Worm (Caenorhabditis elegans) whole organism, L2 larva: ENCODE data around the gene M01H9.5.

Experiments
- F13H6.1 ChIP-seq: sonication (generic microtip); optimal IDR thresholded peaks from 2 replicates; lab custom pipeline; 2016; ENCODE audit warnings: missing genetic modification characterization, missing compliant biosample characterization
- R02D3.7 ChIP-seq: fragments of 150-350 bp; optimal IDR thresholded peaks from 2 replicates; lab custom pipeline; 2014; ENCODE audit warnings: missing biosample characterization, missing genetic modification characterization
- ZK546.5 ChIP-seq: sonication (generic microtip); optimal IDR thresholded peaks from 2 replicates; lab custom pipeline; 2017; ENCODE audit warnings: missing biosample characterization, missing genetic modification characterization
- aly-2 ChIP-seq: fragments of 150-350 bp; optimal IDR thresholded peaks from 2 replicates; lab custom pipeline; 2014; ENCODE audit warnings: missing biosample characterization, missing genetic modification characterization
- ceh-16 ChIP-seq: fragments of 150-350 bp; optimal IDR thresholded peaks from 2 replicates; lab custom pipeline; 2014; ENCODE audit warnings: missing biosample characterization, missing genetic modification characterization
- crh-2 ChIP-seq: sonication (generic microtip); optimal IDR thresholded peaks from 2 replicates; lab custom pipeline; 2017; ENCODE audit warnings: missing biosample characterization, missing genetic modification characterization
- dmd-4 ChIP-seq: sonication (generic microtip); optimal IDR thresholded peaks from 2 replicates; lab custom pipeline; 2017; ENCODE audit warnings: missing biosample characterization, missing genetic modification characterization
- egl-27 ChIP-seq: sonication (generic microtip); optimal IDR thresholded peaks from 3 replicates; lab custom pipeline; 2017; ENCODE audit warnings: missing biosample characterization, missing genetic modification reagents, missing genetic modification characterization
- elt-3 ChIP-seq: sonication (generic microtip); optimal IDR thresholded peaks from 2 replicates; lab custom pipeline; 2017; ENCODE audit warnings: missing biosample characterization, missing genetic modification characterization
- fos-1 ChIP-seq: fragments of 150-350 bp; optimal IDR thresholded peaks from 2 replicates; lab custom pipeline; 2014; ENCODE audit warnings: missing biosample characterization, missing genetic modification characterization
- lin-13 ChIP-seq: fragments of 150-350 bp; optimal IDR thresholded peaks from 2 replicates; lab custom pipeline; 2014; ENCODE audit warnings: missing biosample characterization, missing genetic modification reagents, missing genetic modification characterization
- lsy-2 ChIP-seq, 2 experiments: fragments of 150-350 bp in 1 of 2; sonication (generic microtip) in 1 of 2; optimal IDR thresholded peaks; 2 replicates each; lab custom pipeline; 2014 to 2017; ENCODE audit warnings: missing biosample characterization in 2 of 2, missing genetic modification characterization in 2 of 2
- mbf-1 ChIP-seq: sonication (generic microtip); optimal IDR thresholded peaks from 2 replicates; lab custom pipeline; 2017; ENCODE audit warnings: missing biosample characterization, missing genetic modification characterization
- mdl-1 ChIP-seq, 2 experiments: fragments of 150-350 bp in 1 of 2; sonication (generic microtip) in 1 of 2; optimal IDR thresholded peaks; 2 replicates each; lab custom pipeline; 2017; ENCODE audit warnings: missing biosample characterization in 2 of 2, missing genetic modification characterization in 2 of 2
- nhr-10 ChIP-seq: sonication (generic microtip); optimal IDR thresholded peaks from 2 replicates; lab custom pipeline; 2017; ENCODE audit warnings: missing biosample characterization, missing genetic modification characterization
- nhr-12 ChIP-seq: fragments of 150-350 bp; optimal IDR thresholded peaks from 2 replicates; lab custom pipeline; 2014; ENCODE audit warnings: missing biosample characterization, missing genetic modification characterization
- nhr-129 ChIP-seq: fragments of 150-350 bp; optimal IDR thresholded peaks from 2 replicates; lab custom pipeline; 2014; ENCODE audit warnings: missing biosample characterization, missing genetic modification characterization
- nhr-21 ChIP-seq: fragments of 150-350 bp; optimal IDR thresholded peaks from 2 replicates; lab custom pipeline; 2014; ENCODE audit warnings: missing biosample characterization, missing genetic modification characterization
- nhr-23 ChIP-seq: fragments of 150-350 bp; optimal IDR thresholded peaks from 2 replicates; lab custom pipeline; 2014; ENCODE audit warnings: missing biosample characterization, missing genetic modification reagents, missing genetic modification characterization
- nhr-237 ChIP-seq: fragments of 150-350 bp; optimal IDR thresholded peaks from 2 replicates; lab custom pipeline; 2014; ENCODE audit warnings: missing biosample characterization, missing genetic modification characterization
- nhr-6 ChIP-seq: fragments of 150-350 bp; optimal IDR thresholded peaks from 2 replicates; lab custom pipeline; 2014; ENCODE audit warnings: missing biosample characterization, missing genetic modification characterization
- nhr-77 ChIP-seq: fragments of 150-350 bp; optimal IDR thresholded peaks from 2 replicates; lab custom pipeline; 2014; ENCODE audit warnings: missing biosample characterization, missing genetic modification characterization
- peb-1 ChIP-seq: fragments of 150-350 bp; optimal IDR thresholded peaks from 2 replicates; lab custom pipeline; 2014; ENCODE audit warnings: missing biosample characterization, missing genetic modification characterization
- sem-4 ChIP-seq: fragments of 150-350 bp; optimal IDR thresholded peaks from 2 replicates; lab custom pipeline; 2014; ENCODE audit warnings: missing biosample characterization, missing genetic modification reagents, missing genetic modification characterization
- skn-1 ChIP-seq: sonication (generic microtip); optimal IDR thresholded peaks from 2 replicates; lab custom pipeline; 2017; ENCODE audit warnings: missing biosample characterization, missing genetic modification characterization
- sma-3 ChIP-seq: sonication (generic microtip); optimal IDR thresholded peaks from 2 replicates; lab custom pipeline; 2016; ENCODE audit warnings: missing genetic modification reagents, missing genetic modification characterization, missing compliant biosample characterization
- sma-9 ChIP-seq, 2 experiments: fragments of 150-350 bp in 1 of 2; sonication (generic microtip) in 1 of 2; optimal IDR thresholded peaks; 2 replicates each; lab custom pipeline; 2014 to 2016; ENCODE audit warnings: missing genetic modification characterization in 2 of 2, mild to moderate bottlenecking in 1 of 2, missing biosample characterization in 1 of 2, missing compliant biosample characterization in 1 of 2, missing genetic modification reagents in 1 of 2, moderate library complexity in 1 of 2
- snpc-4 ChIP-seq: fragments of 150-350 bp; optimal IDR thresholded peaks from 2 replicates; lab custom pipeline; 2014; ENCODE audit warnings: missing biosample characterization, missing genetic modification characterization
- unc-39 ChIP-seq: fragments of 150-350 bp; optimal IDR thresholded peaks from 2 replicates; lab custom pipeline; 2014; ENCODE audit warnings: missing biosample characterization, missing genetic modification characterization
- unc-62 ChIP-seq: fragments of 150-350 bp; optimal IDR thresholded peaks from 2 replicates; lab custom pipeline; 2014; ENCODE audit warnings: missing biosample characterization, missing genetic modification reagents, missing genetic modification characterization
- zag-1 ChIP-seq: fragments of 150-350 bp; optimal IDR thresholded peaks from 2 replicates; lab custom pipeline; 2014; ENCODE audit warnings: missing biosample characterization, missing genetic modification characterization
- ztf-11 ChIP-seq: sonication (generic microtip); optimal IDR thresholded peaks from 2 replicates; lab custom pipeline; 2017; ENCODE audit warnings: missing biosample characterization, missing genetic modification characterization
- ztf-4 ChIP-seq: fragments of 150-350 bp; optimal IDR thresholded peaks from 2 replicates; lab custom pipeline; 2014; ENCODE audit warnings: missing biosample characterization, missing genetic modification characterization

M01H9.5 gene

DNA sequence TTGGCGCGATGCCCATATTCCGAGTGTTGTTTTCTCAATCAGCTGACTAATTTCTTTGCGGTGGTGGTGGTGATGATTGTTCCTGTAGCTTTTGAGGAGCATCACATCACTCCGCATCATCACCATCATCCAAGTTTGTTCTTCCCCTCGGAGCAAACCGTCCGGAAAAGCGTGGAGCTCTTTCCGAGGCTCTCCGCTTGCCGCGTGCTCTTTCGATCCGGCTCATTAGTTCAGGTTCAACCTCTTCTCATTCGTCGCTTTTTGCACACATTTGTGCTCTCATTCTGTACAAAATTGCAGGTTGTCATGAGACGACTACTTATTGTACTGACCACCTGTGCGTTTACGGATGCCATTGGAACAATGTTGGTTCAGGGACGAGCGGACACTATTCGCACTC lies at the start of gene M01H9.5:
Gene M01H9.5, plus strand, starts transcription at position 301 of the 400 bp plus-strand sequence.
- TF ChIP-seq lsy-2 (tag; optimal IDR thresholded peaks at IDR 0.05; lab: Kevin White, UChicago): no peak
- no peak for TF ChIP-seq ceh-16
- no peak for TF ChIP-seq ztf-4 (tag; lab: Kevin White, UChicago)
- TF ChIP-seq sma-3: no peak
- TF ChIP-seq snpc-4: no peak
- no peak for TF ChIP-seq F13H6.1 (tag; lab: Kevin White, UChicago)
- TF ChIP-seq peb-1 (tag; lab: Kevin White, UChicago): no peak
- no peak for TF ChIP-seq unc-39 (tag; lab: Kevin White, UChicago)
- TF ChIP-seq ZK546.5 (tag; lab: Kevin White, UChicago): no peak
- no peak for TF ChIP-seq crh-2
- TF ChIP-seq nhr-10: no peak
- TF ChIP-seq R02D3.7 (tag; lab: Kevin White, UChicago): no peak
- TF ChIP-seq mdl-1 (tag; optimal IDR thresholded peaks at IDR 0.05; lab: Kevin White, UChicago): no peak
- TF ChIP-seq nhr-23 (tag; lab: Kevin White, UChicago): no peak
- no peak for TF ChIP-seq ztf-11 (tag; lab: Kevin White, UChicago)

- TF ChIP-seq aly-2 (tag; lab: Kevin White, UChicago) (no peak), nhr-23 (tag; lab: Kevin White, UChicago) (no peak), nhr-237 (no peak), nhr-77 (tag; lab: Kevin White, UChicago) (no peak), sma-3 (no peak), zag-1 (tag; lab: Kevin White, UChicago) (no peak), sem-4 (tag; lab: Kevin White, UChicago) (no peak), snpc-4 (no peak), ztf-4 (tag; lab: Kevin White, UChicago) (no peak)
These were observed 43.3 kb upstream of the M01H9.5 start, which contains the start of gene clec-175 for ce11 chrIV:4422029-4422428. TSS of gene clec-175 (plus strand) at chrIV:4422329.

- no peak for TF ChIP-seq ztf-4 (tag; lab: Kevin White, UChicago)
- no peak for TF ChIP-seq skn-1 (tag; lab: Kevin White, UChicago)
- no peak for TF ChIP-seq fos-1 (tag; lab: Kevin White, UChicago)
- no peak for TF ChIP-seq dmd-4 (tag; lab: Kevin White, UChicago)
- no peak for TF ChIP-seq lsy-2 (tag; optimal IDR thresholded peaks at IDR 0.05; lab: Kevin White, UChicago)
- TF ChIP-seq mbf-1 (tag; lab: Kevin White, UChicago): no peak
- TF ChIP-seq ZK546.5 (tag; lab: Kevin White, UChicago): no peak
- TF ChIP-seq sma-9 (GFP tag; optimal IDR thresholded peaks at IDR 0.05; lab: Kevin White, UChicago): no peak
- TF ChIP-seq sma-9 (tag; optimal IDR thresholded peaks at IDR 0.05; lab: Kevin White, UChicago): no peak
- no peak for TF ChIP-seq F13H6.1 (tag; lab: Kevin White, UChicago)
- TF ChIP-seq, all 48 proteins: peak for 0
These were observed 42.3 kb upstream of the M01H9.5 start for ce11 chrIV:4423026-4423425.

ce11 chrIV:4423885-4424284 lies 41.4 kb upstream of the M01H9.5 start:
- TF ChIP-seq lin-13 (GFP tag; lab: Kevin White, UChicago) (no peak), aly-2 (tag; lab: Kevin White, UChicago) (no peak), nhr-77 (tag; lab: Kevin White, UChicago) (no peak), F13H6.1 (tag; lab: Kevin White, UChicago) (no peak), nhr-237 (no peak), zag-1 (tag; lab: Kevin White, UChicago) (no peak), egl-27 (tag; lab: Kevin White, UChicago) (no peak), nhr-21 (tag; lab: Kevin White, UChicago) (no peak), nhr-10 (no peak), sem-4 (tag; lab: Kevin White, UChicago) (no peak), nhr-12 (no peak), R02D3.7 (tag; lab: Kevin White, UChicago) (no peak), unc-62 (no peak), sma-9 (GFP tag; optimal IDR thresholded peaks at IDR 0.05; lab: Kevin White, UChicago) (no peak), sma-9 (tag; optimal IDR thresholded peaks at IDR 0.05; lab: Kevin White, UChicago) (no peak), sma-3 (no peak), nhr-6 (no peak), peb-1 (tag; lab: Kevin White, UChicago) (no peak), elt-3 (tag; lab: Kevin White, UChicago) (no peak), crh-2 (no peak)

DNA sequence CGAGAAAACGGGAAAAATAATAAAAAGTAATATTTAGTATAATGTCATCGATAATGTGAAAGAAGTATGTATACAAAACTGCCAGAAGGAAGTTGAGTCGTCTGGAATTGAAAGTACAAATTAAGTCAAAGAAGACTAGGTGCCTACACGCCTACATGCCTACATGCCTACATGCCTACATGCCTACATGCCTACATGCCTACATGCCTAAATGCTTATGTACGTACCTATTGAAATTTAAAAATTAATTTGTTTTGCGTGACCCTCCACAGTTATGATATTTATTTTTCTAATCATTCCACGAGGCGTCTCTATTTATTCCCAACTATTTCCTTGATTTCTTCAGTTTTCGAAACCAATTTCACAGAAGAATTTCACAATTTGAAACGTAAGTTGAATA lies 35.4 kb upstream of the M01H9.5 start, which contains the start of the genes str-185 and R08C7.5:
Gene str-185, minus strand, starts transcription at position 101 of the 400 bp plus-strand sequence.
Gene R08C7.5, plus strand, starts transcription at position 329 of the 400 bp plus-strand sequence.
- no peak for TF ChIP-seq nhr-23 (tag; lab: Kevin White, UChicago)
- no peak for TF ChIP-seq nhr-129 (tag; lab: Kevin White, UChicago)
- no peak for TF ChIP-seq ZK546.5 (tag; lab: Kevin White, UChicago)
- no peak for TF ChIP-seq snpc-4
